Fruit fly (Drosophila melanogaster) whole organism, pupa: ENCODE measurements around the gene Hsp26.

Source experiments
- CG10348 ChIP-seq: fragments of 200-800 bp; sonication (Bioruptor generic); IDR thresholded peaks from 2 replicates; pipeline ENCODE4 v1.3.6; 2022; ENCODE audit warnings: missing biosample characterization, missing genetic modification characterization
- CG12605 ChIP-seq: fragments of 200-800 bp; sonication (Bioruptor generic); IDR thresholded peaks from 2 replicates; pipeline ENCODE4 v1.3.6; 2022; ENCODE audit warnings: missing biosample characterization, missing genetic modification characterization
- CG13204 ChIP-seq: fragments of 200-800 bp; sonication (Bioruptor generic); optimal IDR thresholded peaks from 2 replicates; lab custom pipeline; 2018; ENCODE audit warnings: missing biosample characterization, mild to moderate bottlenecking, missing genetic modification characterization, moderate library complexity
- CG14655 ChIP-seq: fragments of 200-800 bp; sonication (Bioruptor generic); optimal IDR thresholded peaks from 3 replicates; lab custom pipeline; 2017; ENCODE audit warnings: mild to moderate bottlenecking, missing biosample characterization, missing genetic modification reagents, missing genetic modification characterization
- CG15710 ChIP-seq: fragments of 200-800 bp; sonication (Bioruptor generic); optimal IDR thresholded peaks from 2 replicates; lab custom pipeline; 2018; ENCODE audit warnings: missing biosample characterization, mild to moderate bottlenecking, missing genetic modification characterization, moderate library complexity
- CG32121 ChIP-seq: fragments of 200-800 bp; sonication (Bioruptor generic); IDR thresholded peaks from 2 replicates; pipeline ENCODE4 v1.3.6; 2022; ENCODE audit warnings: missing biosample characterization, missing genetic modification characterization
- CG34367 ChIP-seq: fragments of 200-800 bp; sonication (Bioruptor generic); optimal IDR thresholded peaks from 2 replicates; lab custom pipeline; 2018; ENCODE audit warnings: missing biosample characterization, mild to moderate bottlenecking, missing genetic modification characterization
- CG4496 ChIP-seq: fragments of 200-800 bp; sonication (Bioruptor generic); IDR thresholded peaks from 3 replicates; pipeline ENCODE4 v1.3.6; 2022; ENCODE audit warnings: missing biosample characterization, missing genetic modification characterization
- CG8159 ChIP-seq: fragments of 200-800 bp; sonication (Bioruptor generic); optimal IDR thresholded peaks from 3 replicates; lab custom pipeline; 2018; ENCODE audit warnings: missing biosample characterization, mild to moderate bottlenecking, missing genetic modification characterization, moderate library complexity
- CG8301 ChIP-seq: fragments of 200-800 bp; sonication (Bioruptor generic); optimal IDR thresholded peaks from 2 replicates; lab custom pipeline; 2018; ENCODE audit warnings: missing biosample characterization, mild to moderate bottlenecking, missing genetic modification characterization
- CG9948 ChIP-seq: fragments of 200-800 bp; sonication (Bioruptor generic); optimal IDR thresholded peaks from 2 replicates; lab custom pipeline; 2018; ENCODE audit warnings: missing biosample characterization, mild to moderate bottlenecking, missing genetic modification characterization, moderate library complexity
- D1 ChIP-seq: fragments of 200-800 bp; sonication (Bioruptor generic); optimal IDR thresholded peaks from 2 replicates; lab custom pipeline; 2018; ENCODE audit warnings: missing biosample characterization, mild to moderate bottlenecking, missing genetic modification characterization, moderate library complexity
- EcR ChIP-seq: fragments of 200-800 bp; sonication (Bioruptor generic); optimal IDR thresholded peaks from 3 replicates; lab custom pipeline; 2019; ENCODE audit warnings: missing biosample characterization, missing genetic modification characterization, mild to moderate bottlenecking, moderate library complexity, missing genetic modification reagents
- Ets98B ChIP-seq: fragments of 200-800 bp; sonication (Bioruptor generic); IDR thresholded peaks from 2 replicates; pipeline ENCODE4 v1.3.6; 2022; ENCODE audit warnings: missing biosample characterization, missing genetic modification characterization
- Pif1A ChIP-seq: fragments of 200-800 bp; sonication (Bioruptor generic); optimal IDR thresholded peaks from 3 replicates; lab custom pipeline; 2016; ENCODE audit warnings: missing biosample characterization, missing genetic modification characterization
- Pif1B ChIP-seq: fragments of 200-800 bp; sonication (Bioruptor generic); optimal IDR thresholded peaks from 3 replicates; lab custom pipeline; 2016; ENCODE audit warnings: missing biosample characterization, missing genetic modification characterization
- Snoo ChIP-seq: fragments of 200-800 bp; sonication (Bioruptor generic); optimal IDR thresholded peaks from 3 replicates; lab custom pipeline; 2017; ENCODE audit warnings: missing biosample characterization, mild to moderate bottlenecking, missing genetic modification characterization, inconsistent platforms
- fd96Ca ChIP-seq: fragments of 200-800 bp; sonication (Bioruptor generic); IDR thresholded peaks from 3 replicates; pipeline ENCODE4 v1.3.6; 2022; ENCODE audit warnings: missing biosample characterization, missing genetic modification characterization
- gl ChIP-seq: fragments of 200-800 bp; sonication (Bioruptor generic); optimal IDR thresholded peaks from 2 replicates; lab custom pipeline; 2018; ENCODE audit warnings: missing biosample characterization, mild to moderate bottlenecking, missing genetic modification characterization
- rn ChIP-seq: fragments of 200-800 bp; sonication (Bioruptor generic); IDR thresholded peaks from 2 replicates; pipeline ENCODE4 v1.3.6; 2022; ENCODE audit warnings: missing biosample characterization, missing genetic modification characterization

Gene Hsp26

dm6 chr3L:9339021-9339420 is 38.2 kb downstream of the Hsp26 start:
- TF ChIP-seq CG10348 (GFP tag; lab: Robert Waterston, UW) (no peak), Snoo (tag; lab: Kevin White, UChicago) (no peak), Ets98B (no peak), CG34367 (no peak), Pif1B (GFP tag; lab: Kevin White, UChicago) (no peak), Pif1A (GFP tag; lab: Kevin White, UChicago) (no peak), CG13204 (GFP tag; lab: Kevin White, UChicago) (no peak), CG4496 (no peak), D1 (no peak), fd96Ca (no peak), gl (tag; lab: Kevin White, UChicago) (no peak)
- TF ChIP-seq, all 21 proteins: peak for 0

DNA sequence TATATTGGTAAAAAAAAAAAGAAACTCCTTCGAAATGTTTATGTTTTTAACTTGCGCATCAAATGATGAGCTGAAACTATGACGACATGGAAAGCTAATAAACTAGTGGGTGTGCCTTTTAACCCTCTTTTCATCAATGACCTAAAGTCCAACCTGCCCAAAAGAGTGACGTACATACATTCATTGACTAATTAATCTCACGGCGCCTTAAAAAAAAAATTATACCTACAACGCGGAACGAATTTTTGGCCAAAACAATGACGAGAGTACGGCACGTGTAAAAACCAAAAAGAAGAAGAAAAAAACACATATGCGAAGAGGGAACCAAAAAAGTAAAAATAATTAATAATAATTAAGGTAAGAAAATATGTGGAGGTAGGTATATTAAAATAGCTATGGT is 38.7 kb downstream of the Hsp26 start, which contains the start of gene PGRP-LC:
Gene PGRP-LC (plus strand): TSS at position 301 of the 400 bp plus-strand sequence.
- TF ChIP-seq CG9948 (tag; lab: Kevin White, UChicago) (no peak), CG15710 (tag; lab: Kevin White, UChicago) (no peak), EcR (no peak), CG13204 (GFP tag; lab: Kevin White, UChicago) (no peak), Pif1B (GFP tag; lab: Kevin White, UChicago) (no peak), CG12605 (GFP tag; lab: Robert Waterston, UW) (no peak)
- TF ChIP-seq, all 21 proteins: peak for 0

DNA sequence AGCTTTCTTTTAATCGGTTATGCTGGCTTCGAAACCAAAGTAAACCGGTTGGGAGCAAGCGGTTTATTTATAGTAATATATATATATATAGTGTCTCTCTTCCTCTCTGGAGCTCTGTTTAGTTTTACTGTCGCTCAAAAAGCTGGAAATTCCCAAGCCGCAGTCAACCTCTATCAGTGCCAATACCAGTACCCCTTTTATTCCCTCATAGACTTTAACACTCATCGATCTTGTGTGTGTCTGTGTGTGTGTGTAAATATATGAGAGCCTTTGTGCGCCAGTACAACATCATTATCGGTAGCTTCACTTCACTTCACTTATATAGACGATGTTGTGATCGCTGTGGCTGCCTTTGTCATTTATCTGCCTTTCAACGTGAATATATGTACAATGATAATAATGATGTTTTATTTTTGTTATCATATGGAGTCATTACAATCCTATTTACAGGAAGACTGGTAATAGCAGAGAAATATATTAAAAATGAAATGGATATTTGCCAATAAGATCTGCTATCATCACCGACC is 39.2 kb downstream of the Hsp26 start:
- TF ChIP-seq EcR (peak; percentile 79), CG32121 (no peak), CG4496 (peak; percentile 38; the same call in 1 of the 3 replicates)
- TF ChIP-seq, all 21 proteins: peak for 2

dm6 chr3L:9335711-9336110 is 41.5 kb downstream of the Hsp26 start:
- TF ChIP-seq Snoo (tag; lab: Kevin White, UChicago), result no peak
- TF ChIP-seq CG9948 (tag; lab: Kevin White, UChicago), result no peak
- peak; percentile 10 for TF ChIP-seq gl (tag; lab: Kevin White, UChicago)
- peak; percentile 24 for TF ChIP-seq CG8159 (tag; lab: Kevin White, UChicago)
- TF ChIP-seq CG13204 (GFP tag; lab: Kevin White, UChicago), result peak; percentile 43
- TF ChIP-seq EcR, result peak; percentile 77
- TF ChIP-seq CG14655 (GFP tag; lab: Kevin White, UChicago), result peak; percentile 1
- TF ChIP-seq CG12605 (GFP tag; lab: Robert Waterston, UW), result peak; percentile 59
- peak; percentile 23; the same call in 1 of the 2 replicates for TF ChIP-seq CG32121
- 0 out of 3 replicates have a peak, but pooled peaks have one; percentile 14 for TF ChIP-seq fd96Ca

DNA sequence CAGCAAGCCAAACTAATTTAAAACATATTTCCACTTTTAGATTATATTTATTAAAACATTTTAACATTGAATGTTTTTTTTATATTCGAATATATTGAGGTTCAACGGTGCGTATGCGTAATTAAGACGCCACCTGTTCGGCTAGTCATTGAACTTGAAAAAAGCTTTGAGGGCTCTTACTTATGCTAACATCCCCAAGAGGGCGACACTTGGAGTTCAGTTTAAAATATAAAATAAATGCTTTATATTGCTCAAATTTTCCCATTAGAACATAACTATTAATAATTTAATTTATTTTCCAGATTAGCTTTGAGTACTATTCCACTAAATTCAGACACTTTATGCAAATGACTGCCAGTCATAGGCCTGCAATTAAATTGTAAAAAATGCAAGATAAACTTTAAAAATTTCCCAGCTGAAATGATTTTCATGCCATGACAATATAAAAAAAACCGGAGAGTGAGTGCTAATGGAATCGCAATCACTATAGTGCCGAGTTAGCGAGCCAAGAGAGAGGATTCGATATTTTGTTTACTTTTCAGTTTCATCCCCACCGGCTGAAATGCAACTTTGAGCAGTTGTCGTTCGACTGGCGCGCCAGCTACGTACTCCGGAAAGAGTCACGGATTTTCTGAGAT is 43.4 kb downstream of the Hsp26 start, which contains the start of gene PGRP-LA:
Gene PGRP-LA (plus strand): TSS at position 588 of the 638 bp plus-strand sequence.
- TF ChIP-seq CG4496 (peak; percentile 57), CG12605 (GFP tag; lab: Robert Waterston, UW) (no peak), Ets98B (no peak), CG32121 (no peak), CG8301 (tag; lab: Kevin White, UChicago) (no peak), EcR (no peak), rn (no peak), CG15710 (tag; lab: Kevin White, UChicago) (no peak)
- TF ChIP-seq, all 21 proteins: peak for 1
